Worm (Caenorhabditis elegans) whole organism, late embryonic: ENCODE measurements around the gene rbm-26.

ENCODE experiments used
- Y22D7AL.16 ChIP-seq: sonication (generic microtip); optimal IDR thresholded peaks from 2 replicates; lab custom pipeline; 2016; ENCODE audit warnings: missing genetic modification characterization, missing compliant biosample characterization
- ahr-1 ChIP-seq: sonication (generic microtip); optimal IDR thresholded peaks from 2 replicates; lab custom pipeline; 2016; ENCODE audit warnings: missing genetic modification characterization, missing compliant biosample characterization
- ceh-18 ChIP-seq: sonication (generic microtip); optimal IDR thresholded peaks from 2 replicates; lab custom pipeline; 2016; ENCODE audit warnings: missing genetic modification characterization, missing compliant biosample characterization
- ceh-19 ChIP-seq: fragments of 200-800 bp; sonication (Bioruptor generic); optimal IDR thresholded peaks from 2 replicates; lab custom pipeline; 2018; ENCODE audit warnings: mild to moderate bottlenecking, missing genetic modification characterization, missing compliant biosample characterization
- ceh-30 ChIP-seq: fragments of 150-350 bp; optimal IDR thresholded peaks from 2 replicates; lab custom pipeline; 2014; ENCODE audit warnings: missing biosample characterization, missing genetic modification characterization
- ceh-31 ChIP-seq: sonication (generic microtip); optimal IDR thresholded peaks from 2 replicates; lab custom pipeline; 2016; ENCODE audit warnings: missing genetic modification characterization, missing compliant biosample characterization
- ceh-34 ChIP-seq: sonication (generic microtip); optimal IDR thresholded peaks from 2 replicates; lab custom pipeline; 2016; ENCODE audit warnings: mild to moderate bottlenecking, missing genetic modification characterization, missing compliant biosample characterization
- ceh-45 ChIP-seq: fragments of 200-800 bp; sonication (Bioruptor generic); IDR thresholded peaks from 2 replicates; pipeline ENCODE4 v1.3.6; 2022; ENCODE audit warnings: missing genetic modification reagents, missing genetic modification characterization, missing compliant biosample characterization
- ceh-48 ChIP-seq: sonication (generic microtip); optimal IDR thresholded peaks from 2 replicates; lab custom pipeline; 2016; ENCODE audit warnings: missing genetic modification characterization, inconsistent platforms, missing compliant biosample characterization
- ceh-6 ChIP-seq: fragments of 200-800 bp; sonication (Bioruptor generic); optimal IDR thresholded peaks from 2 replicates; lab custom pipeline; 2018; ENCODE audit warnings: mild to moderate bottlenecking, missing genetic modification characterization, missing compliant biosample characterization
- elt-2 ChIP-seq: sonication (generic microtip); optimal IDR thresholded peaks from 2 replicates; lab custom pipeline; 2016; ENCODE audit warnings: missing genetic modification reagents, missing genetic modification characterization, missing compliant biosample characterization
- ets-4 ChIP-seq: sonication (generic microtip); optimal IDR thresholded peaks from 2 replicates; lab custom pipeline; 2016; ENCODE audit warnings: missing genetic modification characterization, missing compliant biosample characterization
- eyg-1 ChIP-seq: sonication (generic microtip); optimal IDR thresholded peaks from 2 replicates; lab custom pipeline; 2016; ENCODE audit warnings: missing genotype, missing genetic modification characterization, missing compliant biosample characterization
- fax-1 ChIP-seq: sonication (generic microtip); optimal IDR thresholded peaks from 2 replicates; lab custom pipeline; 2016; ENCODE audit warnings: missing genotype, missing genetic modification characterization, missing compliant biosample characterization
- hlh-13 ChIP-seq: fragments of 200-800 bp; sonication (Bioruptor generic); optimal IDR thresholded peaks from 2 replicates; lab custom pipeline; 2018; ENCODE audit warnings: mild to moderate bottlenecking, missing genetic modification characterization, missing compliant biosample characterization
- hlh-8 ChIP-seq: sonication (generic microtip); optimal IDR thresholded peaks from 2 replicates; lab custom pipeline; 2016; ENCODE audit warnings: missing genotype, missing genetic modification characterization, missing compliant biosample characterization
- lin-11 ChIP-seq: fragments of 200-800 bp; sonication (Bioruptor generic); optimal IDR thresholded peaks from 2 replicates; lab custom pipeline; 2018; ENCODE audit warnings: mild to moderate bottlenecking, missing genetic modification characterization, missing compliant biosample characterization
- mec-3 ChIP-seq: sonication (generic microtip); optimal IDR thresholded peaks from 2 replicates; lab custom pipeline; 2016; ENCODE audit warnings: borderline replicate concordance, missing genetic modification characterization, missing compliant biosample characterization
- nfya-1 ChIP-seq: sonication (generic microtip); optimal IDR thresholded peaks from 2 replicates; lab custom pipeline; 2017; ENCODE audit warnings: missing genetic modification characterization, mild to moderate bottlenecking, missing compliant biosample characterization, antibody characterized with exemption, moderate library complexity
- npax-4 ChIP-seq: sonication (generic microtip); optimal IDR thresholded peaks from 2 replicates; lab custom pipeline; 2016; ENCODE audit warnings: missing genetic modification characterization, missing compliant biosample characterization
- pax-1 ChIP-seq: fragments of 150-350 bp; optimal IDR thresholded peaks from 2 replicates; lab custom pipeline; 2014; ENCODE audit warnings: missing biosample characterization, missing genetic modification characterization
- pha-4 ChIP-seq: fragments of 150-350 bp; optimal IDR thresholded peaks from 2 replicates; lab custom pipeline; 2018; ENCODE audit warnings: missing biosample characterization, missing genetic modification reagents, missing genetic modification characterization
- rnt-1 ChIP-seq: sonication (generic microtip); optimal IDR thresholded peaks from 2 replicates; lab custom pipeline; 2016; ENCODE audit warnings: missing genetic modification characterization, missing compliant biosample characterization
- tbx-2 ChIP-seq: sonication (generic microtip); optimal IDR thresholded peaks from 2 replicates; lab custom pipeline; 2016; ENCODE audit warnings: missing genetic modification characterization, missing compliant biosample characterization
- ttx-3 ChIP-seq: sonication (generic microtip); optimal IDR thresholded peaks from 2 replicates; lab custom pipeline; 2016; ENCODE audit warnings: missing genetic modification reagents, missing genetic modification characterization, missing compliant biosample characterization
- unc-42 ChIP-seq: sonication (generic microtip); optimal IDR thresholded peaks from 2 replicates; lab custom pipeline; 2016; ENCODE audit warnings: missing genotype, missing genetic modification characterization, missing compliant biosample characterization
- unc-55 ChIP-seq: sonication (generic microtip); optimal IDR thresholded peaks from 2 replicates; lab custom pipeline; 2017; ENCODE audit warnings: missing biosample characterization, missing genetic modification reagents, missing genetic modification characterization
- unc-86 ChIP-seq: sonication (generic microtip); optimal IDR thresholded peaks from 2 replicates; lab custom pipeline; 2016; ENCODE audit warnings: missing genetic modification characterization, missing compliant biosample characterization
- zip-5 ChIP-seq: sonication (generic microtip); optimal IDR thresholded peaks from 2 replicates; lab custom pipeline; 2016; ENCODE audit warnings: missing genetic modification characterization, missing compliant biosample characterization

Gene rbm-26

DNA sequence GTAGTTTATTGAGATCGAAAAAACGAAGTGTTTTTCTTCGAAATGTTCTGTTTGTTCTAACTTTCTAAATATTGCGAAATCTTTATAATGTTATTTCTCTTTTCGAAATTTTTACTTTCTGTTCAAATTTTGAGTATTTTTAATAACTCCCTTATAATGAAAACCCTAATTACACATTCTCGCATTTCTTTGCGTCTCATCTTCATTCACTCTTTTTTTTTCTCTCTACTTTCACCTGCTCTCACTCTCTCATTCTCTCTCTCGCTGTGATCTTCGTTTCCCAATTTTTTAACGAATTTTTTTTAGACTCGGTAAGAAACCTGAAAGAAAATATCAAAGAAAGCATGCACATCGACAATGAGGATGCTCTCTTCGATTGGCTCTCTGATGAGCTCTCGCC is at the start of gene rbm-26:
rbm-26 (plus strand) TSS at position 301 of the 400 bp plus-strand sequence.
- TF ChIP-seq unc-86 (tag; lab: Kevin White, UChicago): no peak
- TF ChIP-seq ceh-31: no peak
- TF ChIP-seq pha-4: no peak
- no peak for TF ChIP-seq ceh-30
- TF ChIP-seq fax-1: no peak
- no peak for TF ChIP-seq ceh-34 (tag; lab: Kevin White, UChicago)
- TF ChIP-seq lin-11: no peak
- TF ChIP-seq ceh-18 (tag; lab: Kevin White, UChicago): no peak
- TF ChIP-seq ceh-45 (GFP tag; lab: Robert Waterston, UW): no peak

DNA sequence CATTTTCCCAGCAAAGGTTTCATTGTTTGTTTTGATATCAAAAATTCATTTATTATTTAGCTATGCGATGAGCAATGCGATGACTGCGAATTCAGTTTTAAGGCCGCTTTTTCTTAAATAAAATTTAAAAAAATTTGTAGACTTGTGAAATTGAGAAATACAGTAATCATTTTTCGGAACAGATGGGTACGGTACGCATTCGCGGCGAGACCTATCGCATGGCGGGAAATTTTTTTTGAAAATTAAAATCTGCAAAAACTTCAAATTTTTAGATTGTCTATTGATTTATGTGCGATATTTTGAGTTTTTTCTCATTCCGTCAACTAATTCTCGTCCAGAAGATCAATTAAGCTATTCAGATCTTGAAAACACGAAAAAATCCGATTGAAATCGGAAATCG is 47.8 kb upstream of the rbm-26 start:
- TF ChIP-seq pha-4 (no peak), ceh-48 (tag; lab: Kevin White, UChicago) (no peak), ceh-19 (GFP tag; lab: Kevin White, UChicago) (no peak), ceh-18 (tag; lab: Kevin White, UChicago) (no peak), Y22D7AL.16 (tag; lab: Kevin White, UChicago) (no peak), elt-2 (tag; lab: Kevin White, UChicago) (no peak), lin-11 (no peak)

DNA sequence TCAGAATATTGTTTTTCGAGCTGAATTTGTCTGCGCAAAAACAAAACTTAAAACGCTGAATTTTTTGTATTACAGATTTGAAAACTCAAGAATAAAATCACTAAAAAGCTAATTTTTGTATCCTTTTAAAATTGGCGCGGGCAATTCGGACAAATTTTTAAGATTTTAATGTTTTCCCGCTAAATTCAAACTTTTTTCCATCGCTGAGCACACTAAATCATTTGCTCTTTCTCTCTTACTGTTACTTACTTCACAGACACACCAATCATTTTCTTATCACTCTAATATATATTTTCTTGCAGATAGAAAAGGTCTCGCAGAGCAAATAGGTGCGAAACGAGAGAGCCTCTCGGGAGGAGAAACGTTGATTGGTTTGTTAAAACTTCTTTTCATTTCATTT is 47.4 kb upstream of the rbm-26 start, which contains the start of gene par-3:
par-3 (plus strand) TSS at position 301 of the 400 bp plus-strand sequence.
- no peak for TF ChIP-seq ahr-1
- TF ChIP-seq npax-4 (tag; lab: Kevin White, UChicago): no peak

DNA sequence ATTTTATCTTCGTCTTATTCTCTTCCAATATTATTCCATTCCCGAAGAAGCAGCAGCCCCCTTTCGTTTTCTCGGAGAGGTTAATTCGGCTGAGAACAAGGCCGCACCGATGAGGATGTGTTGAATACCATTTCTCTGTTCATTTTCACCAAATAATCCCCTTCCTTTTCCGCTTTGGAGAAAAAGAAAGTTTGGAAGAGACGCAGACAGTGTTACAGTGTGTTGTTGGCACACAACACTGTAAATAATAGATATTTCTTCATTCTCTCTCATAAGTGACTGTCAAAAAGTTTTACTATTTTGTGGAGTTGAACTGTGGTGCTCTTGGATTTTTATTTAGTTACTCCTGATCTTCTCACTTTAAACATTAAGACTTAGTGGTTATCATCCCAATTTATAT is 46.1 kb upstream of the rbm-26 start:
- TF ChIP-seq hlh-13 (no peak), ets-4 (tag; lab: Kevin White, UChicago) (peak; percentile 23)

DNA sequence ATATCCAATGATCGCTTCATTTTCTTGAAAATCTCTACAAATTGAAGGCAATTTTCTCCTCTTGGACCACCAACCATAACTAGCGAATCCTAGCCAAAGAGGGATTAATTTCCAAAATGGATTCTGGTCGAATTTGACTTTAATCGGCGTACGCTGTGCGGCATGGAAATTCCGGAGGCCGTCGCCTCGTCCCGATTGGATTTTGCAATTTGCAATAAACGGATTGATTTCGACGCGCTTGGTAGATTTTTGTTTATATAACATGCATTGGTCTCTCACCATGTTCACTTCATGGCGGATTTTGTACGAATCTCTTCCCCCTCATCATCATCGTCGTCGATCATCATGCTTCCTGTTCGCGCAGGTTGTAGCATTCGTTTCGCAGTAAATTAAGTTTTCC is 45.6 kb upstream of the rbm-26 start:
- TF ChIP-seq unc-42 (tag; lab: Kevin White, UChicago): peak; percentile 52
- peak; percentile 7 for TF ChIP-seq ceh-31
- no peak for TF ChIP-seq ceh-45 (GFP tag; lab: Robert Waterston, UW)

DNA sequence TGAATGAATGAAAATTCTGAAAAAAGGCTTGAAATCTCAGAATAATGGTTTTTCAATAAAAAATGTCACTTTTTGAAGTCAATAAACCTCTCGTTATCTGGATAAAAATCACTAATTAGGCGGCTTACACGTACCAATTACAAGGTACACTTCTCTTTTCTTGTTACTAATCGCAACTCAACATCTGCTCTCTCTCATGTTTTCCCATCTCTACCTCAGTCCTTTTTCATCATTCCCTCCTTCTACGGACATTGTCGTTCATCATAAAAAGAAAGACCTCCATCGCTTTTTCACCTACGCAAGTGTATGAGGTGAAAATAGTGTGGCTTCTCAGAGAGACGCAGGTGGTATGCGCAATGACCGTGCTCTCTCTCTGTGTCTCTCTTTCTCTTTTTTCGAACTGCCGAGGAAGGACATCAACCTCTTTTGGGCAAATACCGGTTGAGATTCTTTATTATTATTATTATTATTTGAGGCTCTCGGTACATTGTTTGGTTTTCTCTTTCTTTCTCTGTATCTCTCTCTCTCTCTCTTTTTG is 43.3 kb upstream of the rbm-26 start:
- TF ChIP-seq tbx-2 (tag; lab: Kevin White, UChicago) (peak; percentile 54), unc-55 (GFP tag; lab: Kevin White, UChicago) (peak; percentile 19), rnt-1 (no peak), zip-5 (tag; lab: Kevin White, UChicago) (no peak), nfya-1 (tag; lab: Kevin White, UChicago) (peak; percentile 30), ceh-34 (tag; lab: Kevin White, UChicago) (no peak)

DNA sequence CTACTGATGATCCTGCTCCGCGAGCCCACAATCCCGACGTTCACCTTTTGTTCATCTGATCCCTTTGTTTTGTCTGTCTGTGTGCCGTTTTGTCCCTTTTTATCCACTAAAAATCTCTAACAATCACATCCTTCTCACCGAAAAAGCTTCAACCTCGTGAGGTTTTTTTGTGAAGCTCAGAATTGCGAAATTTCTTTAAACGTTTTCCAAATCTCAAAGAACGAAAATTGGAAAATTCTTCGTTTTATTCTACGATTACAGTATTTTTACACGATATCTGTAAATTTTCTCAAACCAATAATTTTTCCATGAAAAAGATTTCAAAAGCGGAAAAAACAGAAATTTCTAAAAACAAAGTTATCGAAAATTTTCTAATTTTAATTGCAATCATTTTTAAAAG is 37.1 kb upstream of the rbm-26 start:
- no peak for TF ChIP-seq eyg-1 (tag; lab: Kevin White, UChicago)
- no peak for TF ChIP-seq ttx-3 (tag; lab: Kevin White, UChicago)
- no peak for TF ChIP-seq pax-1 (tag; lab: Kevin White, UChicago)
- TF ChIP-seq ets-4 (tag; lab: Kevin White, UChicago): no peak
- no peak for TF ChIP-seq hlh-8
- TF ChIP-seq ceh-6 (GFP tag; lab: Kevin White, UChicago): no peak

DNA sequence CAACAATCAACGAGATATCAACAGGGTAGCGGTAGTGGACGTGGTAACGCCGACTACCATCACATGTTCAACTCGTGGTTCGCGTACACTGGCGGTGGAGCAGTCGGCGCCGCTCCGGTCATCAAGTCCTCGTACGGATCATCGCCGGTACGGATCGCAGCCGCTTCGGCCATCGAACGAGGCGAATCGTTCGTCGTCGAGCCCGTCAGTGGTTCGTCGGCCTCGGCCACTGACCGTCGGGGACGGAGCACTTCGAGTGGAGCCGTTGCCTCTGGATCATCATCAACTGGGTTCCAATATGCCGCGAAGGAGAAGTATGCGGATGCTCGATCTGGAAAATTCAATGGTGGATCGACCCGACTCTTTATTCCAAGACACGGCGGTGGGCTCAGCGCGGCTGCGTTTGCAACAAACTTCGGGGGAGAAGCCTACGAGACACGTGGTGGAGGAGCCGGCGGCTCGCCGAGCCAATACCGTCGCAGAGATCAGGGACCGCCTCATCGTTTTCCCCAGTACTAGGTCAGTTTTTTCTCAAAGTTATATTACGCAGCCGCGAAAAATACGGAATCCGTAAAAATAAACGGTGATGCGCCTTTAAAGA is 35.9 kb upstream of the rbm-26 start:
- TF ChIP-seq pha-4 (no peak), mec-3 (tag; lab: Kevin White, UChicago) (peak; percentile 49)
